Worm (Caenorhabditis elegans) whole organism, L3 larva: ENCODE data around the gene F35C11.4.

Experiments used
- R02D3.7 ChIP-seq: fragments of 150-350 bp; optimal IDR thresholded peaks from 2 replicates; lab custom pipeline; 2014; ENCODE audit warnings: missing biosample characterization, missing genetic modification characterization
- ZK546.5 ChIP-seq: sonication (generic microtip); optimal IDR thresholded peaks from 2 replicates; lab custom pipeline; 2017; ENCODE audit warnings: missing biosample characterization, missing genetic modification characterization
- aly-2 ChIP-seq: fragments of 150-350 bp; optimal IDR thresholded peaks from 2 replicates; lab custom pipeline; 2014; ENCODE audit warnings: missing biosample characterization, missing genetic modification characterization
- ama-1 ChIP-seq: fragments of 150-350 bp; optimal IDR thresholded peaks from 2 replicates; lab custom pipeline; 2018
- ceh-16 ChIP-seq: sonication (generic microtip); optimal IDR thresholded peaks from 2 replicates; lab custom pipeline; 2017; ENCODE audit warnings: missing biosample characterization, missing genetic modification characterization
- ceh-9 ChIP-seq: sonication (generic microtip); optimal IDR thresholded peaks from 2 replicates; lab custom pipeline; 2018; ENCODE audit warnings: missing biosample characterization, missing genetic modification characterization
- daf-12 ChIP-seq: fragments of 150-350 bp; optimal IDR thresholded peaks from 2 replicates; lab custom pipeline; 2014; ENCODE audit warnings: missing biosample characterization, missing genetic modification reagents, missing genetic modification characterization
- egl-5 ChIP-seq: fragments of 150-350 bp; optimal IDR thresholded peaks from 2 replicates; lab custom pipeline; 2017; ENCODE audit warnings: missing biosample characterization, missing genetic modification reagents, missing genetic modification characterization, inconsistent platforms
- elt-3 ChIP-seq, 3 experiments: fragments of 150-350 bp in 1 of 3; sonication (generic microtip) in 2 of 3; optimal IDR thresholded peaks; 2 replicates in 2 of 3; 4 replicates in 1 of 3; lab custom pipeline; 2014 to 2017; ENCODE audit warnings: missing biosample characterization in 3 of 3, missing genetic modification characterization in 3 of 3
- eor-1 ChIP-seq, 2 experiments: fragments of 150-350 bp; optimal IDR thresholded peaks; 2 replicates each; lab custom pipeline; 2014 to 2018; ENCODE audit warnings: missing biosample characterization in 2 of 2, missing genetic modification characterization in 2 of 2
- fkh-10 ChIP-seq: sonication (generic microtip); optimal IDR thresholded peaks from 2 replicates; lab custom pipeline; 2017; ENCODE audit warnings: missing biosample characterization, missing genetic modification reagents, missing genetic modification characterization
- fkh-2 ChIP-seq: fragments of 150-350 bp; optimal IDR thresholded peaks from 2 replicates; lab custom pipeline; 2014; ENCODE audit warnings: missing biosample characterization, missing genetic modification reagents, missing genetic modification characterization
- fos-1 ChIP-seq: fragments of 150-350 bp; optimal IDR thresholded peaks from 2 replicates; lab custom pipeline; 2014; ENCODE audit warnings: missing biosample characterization, missing genetic modification characterization
- hmg-11 ChIP-seq: sonication (generic microtip); optimal IDR thresholded peaks from 2 replicates; lab custom pipeline; 2016; ENCODE audit warnings: missing genetic modification characterization, missing compliant biosample characterization
- lin-15B ChIP-seq: fragments of 150-350 bp; optimal IDR thresholded peaks from 2 replicates; lab custom pipeline; 2014; ENCODE audit warnings: missing biosample characterization, missing genetic modification characterization
- lin-39 ChIP-seq: fragments of 150-350 bp; optimal IDR thresholded peaks from 2 replicates; lab custom pipeline; 2018; ENCODE audit warnings: missing biosample characterization, missing genetic modification reagents, missing genetic modification characterization
- mdl-1 ChIP-seq: fragments of 150-350 bp; optimal IDR thresholded peaks from 2 replicates; lab custom pipeline; 2014; ENCODE audit warnings: missing biosample characterization, missing genetic modification characterization
- mml-1 ChIP-seq: fragments of 150-350 bp; sonication (generic microtip); optimal IDR thresholded peaks from 3 replicates; lab custom pipeline; 2014; ENCODE audit warnings: missing biosample characterization, missing genetic modification characterization
- nfya-1 ChIP-seq: sonication (generic microtip); optimal IDR thresholded peaks from 2 replicates; lab custom pipeline; 2017; ENCODE audit warnings: missing genetic modification characterization, mild to moderate bottlenecking, missing compliant biosample characterization, antibody characterized with exemption, moderate library complexity; ENCODE audit not compliant: insufficient read depth
- nhr-28 ChIP-seq: fragments of 150-350 bp; optimal IDR thresholded peaks from 2 replicates; lab custom pipeline; 2014; ENCODE audit warnings: missing biosample characterization, missing genetic modification characterization
- nhr-43 ChIP-seq: sonication (generic microtip); optimal IDR thresholded peaks from 2 replicates; lab custom pipeline; 2016; ENCODE audit warnings: mild to moderate bottlenecking, missing genetic modification characterization, missing compliant biosample characterization; ENCODE audit not compliant: poor library complexity, severe bottlenecking
- nhr-67 ChIP-seq: fragments of 150-350 bp; optimal IDR thresholded peaks from 2 replicates; lab custom pipeline; 2014; ENCODE audit warnings: missing biosample characterization, missing genetic modification characterization
- pqm-1 ChIP-seq: fragments of 150-350 bp; optimal IDR thresholded peaks from 2 replicates; lab custom pipeline; 2017; ENCODE audit warnings: missing biosample characterization, missing genetic modification characterization, inconsistent platforms
- skn-1 ChIP-seq: fragments of 150-350 bp; optimal IDR thresholded peaks from 2 replicates; lab custom pipeline; 2014; ENCODE audit warnings: missing biosample characterization, missing genetic modification characterization
- tbx-2 ChIP-seq: sonication (generic microtip); optimal IDR thresholded peaks from 2 replicates; lab custom pipeline; 2016; ENCODE audit warnings: mild to moderate bottlenecking, missing genetic modification characterization, missing compliant biosample characterization
- unc-39 ChIP-seq: sonication (generic microtip); optimal IDR thresholded peaks from 4 replicates; lab custom pipeline; 2017; ENCODE audit warnings: missing biosample characterization, missing genetic modification characterization
- unc-62 ChIP-seq: fragments of 150-350 bp; sonication (generic microtip); optimal IDR thresholded peaks from 4 replicates; lab custom pipeline; 2014; ENCODE audit warnings: missing biosample characterization, missing genetic modification reagents, missing genetic modification characterization
- zag-1 ChIP-seq: fragments of 150-350 bp; optimal IDR thresholded peaks from 2 replicates; lab custom pipeline; 2014; ENCODE audit warnings: missing biosample characterization, missing genetic modification characterization
- ztf-11 ChIP-seq: fragments of 150-350 bp; optimal IDR thresholded peaks from 2 replicates; lab custom pipeline; 2014; ENCODE audit warnings: missing biosample characterization, missing genetic modification characterization
- ztf-4 ChIP-seq: fragments of 150-350 bp; optimal IDR thresholded peaks from 2 replicates; lab custom pipeline; 2014; ENCODE audit warnings: missing biosample characterization, missing genetic modification characterization

F35C11.4 gene

DNA sequence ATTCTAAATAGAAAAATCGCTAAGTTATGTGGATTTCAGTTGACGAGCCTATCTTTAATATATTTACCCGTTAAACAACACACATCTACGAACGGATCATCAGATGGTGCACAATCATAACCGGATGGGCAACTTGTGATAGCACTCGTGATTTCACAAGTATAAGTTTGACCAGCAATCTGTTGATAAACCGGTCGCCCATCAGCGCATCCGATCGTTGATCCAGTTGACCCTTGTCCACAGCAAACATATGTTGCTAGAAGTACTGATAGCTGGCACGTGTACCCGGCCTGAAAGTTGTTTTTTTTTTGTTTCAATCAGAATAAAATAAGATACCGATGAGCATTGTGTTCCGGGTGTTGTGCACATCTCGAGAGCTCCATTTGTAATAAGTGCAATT, 18.9 kb downstream of the F35C11.4 start:
- TF ChIP-seq lin-15B (tag; lab: Kevin White, UChicago), result no peak
- no peak for TF ChIP-seq nfya-1 (tag; lab: Kevin White, UChicago)
- TF ChIP-seq nhr-43 (tag; lab: Kevin White, UChicago), result peak; percentile 2

- no peak for TF ChIP-seq daf-12 (tag; lab: Kevin White, UChicago)
- TF ChIP-seq pqm-1 (tag; lab: Kevin White, UChicago), result no peak
- TF ChIP-seq ceh-9 (tag; lab: Kevin White, UChicago), result no peak
- TF ChIP-seq tbx-2 (tag; lab: Kevin White, UChicago), result no peak
- no peak for TF ChIP-seq egl-5 (tag; lab: Kevin White, UChicago)
- no peak for TF ChIP-seq unc-39 (tag; lab: Kevin White, UChicago)
- no peak for TF ChIP-seq fos-1 (tag; lab: Kevin White, UChicago)
- TF ChIP-seq skn-1, result no peak
- no peak for TF ChIP-seq ztf-4
- TF ChIP-seq mml-1, result no peak
- no peak for TF ChIP-seq lin-39 (tag; lab: Kevin White, UChicago)
- TF ChIP-seq fkh-2, result no peak
- TF ChIP-seq nhr-67 (tag; lab: Kevin White, UChicago), result no peak
- TF ChIP-seq lin-15B (tag; lab: Kevin White, UChicago), result no peak
- no peak for TF ChIP-seq unc-62 (GFP tag; lab: Kevin White, UChicago)
- TF ChIP-seq, all 47 proteins: peak for 0
Measured at ce11 chrII:8269351-8269750, 20.5 kb downstream of the F35C11.4 start, which contains the start of gene K01C8.2. TSS of gene K01C8.2 (minus strand) at chrII:8269451.

DNA sequence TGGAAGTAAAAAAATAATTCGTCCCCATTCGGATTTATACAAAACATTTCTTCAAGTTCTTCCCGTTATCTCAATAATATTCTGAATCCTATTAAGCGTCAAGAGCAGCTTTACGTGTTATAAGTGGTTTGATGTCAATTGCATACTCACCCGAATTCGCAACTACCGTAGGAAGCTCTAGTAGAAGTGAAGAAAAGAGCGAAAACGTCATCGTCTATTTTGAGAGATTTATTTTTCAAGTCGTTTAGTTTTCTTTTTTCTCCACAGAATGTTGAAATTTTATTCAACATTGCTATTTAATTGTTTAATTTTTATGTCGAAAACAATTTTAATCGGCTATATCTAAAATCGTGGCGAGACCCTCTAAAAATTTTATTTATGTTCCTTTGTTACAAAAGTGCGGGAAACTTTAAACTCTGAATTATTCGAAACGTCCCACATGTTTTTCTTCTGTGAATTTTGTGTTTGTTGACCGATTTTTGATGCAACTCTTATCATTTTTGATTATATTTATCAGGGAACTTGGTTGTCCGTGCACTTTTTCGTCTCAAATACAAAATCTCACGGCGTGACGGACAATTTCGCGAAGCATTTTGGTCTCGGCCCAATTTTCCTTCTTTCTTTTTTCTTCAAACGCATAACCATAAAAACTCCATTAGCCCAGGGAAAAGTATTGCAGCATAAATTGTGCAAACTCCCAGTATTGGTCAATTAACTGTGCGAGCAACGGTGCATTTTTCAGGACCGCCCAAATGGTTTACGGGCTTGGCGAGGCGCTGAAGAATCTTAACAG, 21.2 kb downstream of the F35C11.4 start, which contains the start of gene tdc-1:
tdc-1 (plus strand) TSS at position 743 of the 793 bp plus-strand sequence.
- no peak for TF ChIP-seq ceh-9 (tag; lab: Kevin White, UChicago)

DNA sequence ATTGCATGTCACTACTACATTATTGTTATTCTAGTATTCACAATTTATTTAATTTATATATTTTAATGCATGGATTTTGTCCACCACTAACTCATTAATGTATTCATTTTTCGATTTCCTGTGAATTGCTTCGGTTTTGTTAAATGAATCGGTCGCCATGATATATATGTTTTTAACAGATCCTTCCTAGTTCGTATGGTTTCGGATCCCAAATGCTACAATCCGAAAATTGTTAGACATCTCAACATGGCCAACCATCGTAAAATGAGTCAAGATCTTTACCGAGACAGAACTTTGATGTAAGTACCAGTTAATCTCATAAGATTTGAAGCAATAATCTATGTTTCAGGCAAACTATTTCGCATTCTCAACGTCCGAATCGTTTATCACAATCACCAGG, 24.3 kb downstream of the F35C11.4 start:
- TF ChIP-seq hmg-11 (no peak), nhr-28 (tag; lab: Kevin White, UChicago) (no peak), ceh-16 (tag; lab: Kevin White, UChicago) (no peak), zag-1 (tag; lab: Kevin White, UChicago) (no peak), skn-1 (no peak), eor-1 (tag; optimal IDR thresholded peaks at IDR 0.05; lab: Kevin White, UChicago) (no peak), elt-3 (tag; optimal IDR thresholded peaks at IDR 0.05; lab: Kevin White, UChicago) (no peak), nhr-43 (tag; lab: Kevin White, UChicago) (no peak), fkh-10 (GFP tag; lab: Kevin White, UChicago) (no peak)
- TF ChIP-seq, all 47 proteins: peak for 0

DNA sequence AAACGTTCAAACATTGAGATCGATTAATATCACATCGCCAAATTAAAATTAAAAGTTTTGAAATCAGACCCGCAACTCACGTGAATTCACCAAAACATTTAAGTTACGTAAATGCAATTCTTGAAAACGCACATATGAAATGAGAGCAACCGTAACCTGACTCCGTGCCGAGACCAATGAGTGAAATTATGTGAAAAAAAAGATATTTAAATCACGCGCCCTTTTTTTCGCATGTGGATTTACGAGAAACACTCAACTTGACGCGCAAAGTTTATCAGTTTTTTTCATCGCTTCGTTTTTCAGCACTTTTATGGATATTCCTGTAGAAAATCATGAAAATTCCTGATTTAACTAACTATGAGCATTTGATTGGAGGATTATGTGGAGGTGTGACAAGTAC, 27.3 kb downstream of the F35C11.4 start, which contains the start of the genes gei-14 and slc-25A32:
gei-14 (minus strand) TSS at position 175 of the 400 bp plus-strand sequence.
slc-25A32 (plus strand) TSS at position 242 of the 400 bp plus-strand sequence.
- TF ChIP-seq egl-5 (tag; lab: Kevin White, UChicago), result peak; percentile 50
- TF ChIP-seq lin-15B (tag; lab: Kevin White, UChicago), result peak; percentile 67
- TF ChIP-seq R02D3.7 (tag; lab: Kevin White, UChicago), result peak; percentile 94
- peak; percentile 56 for TF ChIP-seq nfya-1 (tag; lab: Kevin White, UChicago)
- no peak for TF ChIP-seq ama-1 (lab: Kevin White, UChicago)
- no peak for TF ChIP-seq daf-12 (tag; lab: Kevin White, UChicago)
- TF ChIP-seq, all 47 proteins: peak for 4

- TF ChIP-seq zag-1 (tag; lab: Kevin White, UChicago), result no peak
- no peak for TF ChIP-seq ztf-11
- TF ChIP-seq mml-1, result no peak
- TF ChIP-seq aly-2 (tag; lab: Kevin White, UChicago), result no peak
- no peak for TF ChIP-seq lin-15B (tag; lab: Kevin White, UChicago)
- TF ChIP-seq daf-12 (tag; lab: Kevin White, UChicago), result no peak
- TF ChIP-seq fkh-2, result no peak
- no peak for TF ChIP-seq nhr-67 (tag; lab: Kevin White, UChicago)
- no peak for TF ChIP-seq fos-1 (tag; lab: Kevin White, UChicago)
- no peak for TF ChIP-seq mdl-1 (tag; lab: Kevin White, UChicago)
- TF ChIP-seq ZK546.5 (tag; lab: Kevin White, UChicago), result no peak
- no peak for TF ChIP-seq tbx-2 (tag; lab: Kevin White, UChicago)
- TF ChIP-seq nhr-28 (tag; lab: Kevin White, UChicago), result no peak
- no peak for TF ChIP-seq ceh-9 (tag; lab: Kevin White, UChicago)
Measured at ce11 chrII:8278415-8278814, 29.6 kb downstream of the F35C11.4 start, which contains the start of the genes mrpl-10 and clec-142. TSS of gene mrpl-10 (minus strand) at chrII:8278515. TSS of gene clec-142 (plus strand) at chrII:8278678.
